Fruit fly (Drosophila melanogaster) S2 (cell line): ENCODE measurements around the gene CG14191.

Experiments used
- CG8478 ChIP-seq: fragments of >200 bp; optimal IDR thresholded peaks from 2 replicates; lab custom pipeline; 2018
- CTCF ChIP-seq, 2 experiments: fragments of >200 bp; optimal IDR thresholded peaks; 2 replicates each; lab custom pipeline; 2018

DNA sequence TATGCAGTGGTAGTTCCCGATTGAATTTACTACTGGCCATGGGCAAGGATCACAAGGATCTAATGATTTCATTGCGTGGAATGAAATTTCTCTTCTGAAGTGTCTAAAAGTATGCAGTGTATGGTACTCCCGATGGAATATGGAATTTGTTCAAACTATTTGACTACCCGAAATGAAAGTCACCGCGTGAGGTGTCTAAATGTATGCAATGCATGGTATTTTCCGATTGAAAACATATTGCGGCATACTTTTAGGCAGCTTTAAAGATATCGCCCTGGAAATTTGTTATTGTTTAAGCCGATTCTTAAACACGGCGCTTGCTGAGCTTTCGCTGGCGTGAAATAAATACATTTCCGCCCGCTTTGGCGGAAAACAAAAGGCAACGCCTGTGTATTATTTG, 6.9 kb upstream of the CG14191 start:
- TF ChIP-seq CTCF (optimal IDR thresholded peaks at IDR 0.05; lab: Kevin White, UChicago) (no peak), CG8478 (lab: Kevin White, UChicago) (no peak)
